Worm (Caenorhabditis elegans) whole organism, L2 larva: Measurements from ENCODE around the gene F29B9.8.

Source experiments
- ama-1 ChIP-seq: fragments of 150-350 bp; optimal IDR thresholded peaks from 2 replicates; lab custom pipeline; 2018; ENCODE audit warnings: inconsistent platforms
- ceh-82 ChIP-seq: fragments of 150-350 bp; optimal IDR thresholded peaks from 2 replicates; lab custom pipeline; 2014; ENCODE audit warnings: missing biosample characterization, missing genetic modification characterization
- egl-27 ChIP-seq: sonication (generic microtip); optimal IDR thresholded peaks from 3 replicates; lab custom pipeline; 2017; ENCODE audit warnings: missing biosample characterization, missing genetic modification reagents, missing genetic modification characterization
- elt-1 ChIP-seq: fragments of 150-350 bp; optimal IDR thresholded peaks from 2 replicates; lab custom pipeline; 2014; ENCODE audit warnings: missing biosample characterization, missing genetic modification characterization
- nhr-11 ChIP-seq: fragments of 150-350 bp; optimal IDR thresholded peaks from 2 replicates; lab custom pipeline; 2014; ENCODE audit warnings: missing biosample characterization, missing genetic modification characterization
- nhr-237 ChIP-seq: fragments of 150-350 bp; optimal IDR thresholded peaks from 2 replicates; lab custom pipeline; 2014; ENCODE audit warnings: missing biosample characterization, missing genetic modification characterization
- nhr-25 ChIP-seq: fragments of 150-350 bp; sonication (generic microtip); optimal IDR thresholded peaks from 3 replicates; lab custom pipeline; 2014; ENCODE audit warnings: missing biosample characterization, missing genetic modification characterization
- snpc-4 ChIP-seq: fragments of 150-350 bp; optimal IDR thresholded peaks from 2 replicates; lab custom pipeline; 2014; ENCODE audit warnings: missing biosample characterization, missing genetic modification characterization

DNA sequence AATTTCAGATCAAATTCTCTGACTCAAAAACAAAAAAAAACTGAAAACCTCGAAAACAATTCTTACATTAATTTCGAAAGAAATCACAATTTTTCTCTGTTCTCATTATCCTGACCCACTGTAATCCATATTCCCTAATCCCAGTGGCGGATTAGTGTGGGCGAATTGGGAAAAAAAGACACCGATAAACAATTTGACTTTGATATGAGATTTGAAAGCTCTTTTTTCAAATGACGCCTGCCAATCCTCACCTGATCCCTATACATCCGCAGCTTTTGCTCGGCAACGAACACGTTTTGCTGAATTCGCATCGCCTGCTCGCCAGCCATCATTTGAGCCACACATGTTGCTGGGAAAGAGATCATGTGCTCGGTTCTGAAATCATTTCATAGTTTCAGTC lies 35.7 kb upstream of the F29B9.8 start:
- no peak for TF ChIP-seq elt-1 (tag; lab: Kevin White, UChicago)
- no peak for TF ChIP-seq nhr-237 (tag; lab: Kevin White, UChicago)
- TF ChIP-seq nhr-25, result no peak
- TF ChIP-seq egl-27, result no peak
- TF ChIP-seq ceh-82, result no peak
- no peak for TF ChIP-seq ama-1 (lab: Kevin White, UChicago)
- no peak for TF ChIP-seq snpc-4 (tag; lab: Kevin White, UChicago)
- no peak for TF ChIP-seq nhr-11 (tag; lab: Kevin White, UChicago)
